Worm (Caenorhabditis elegans): ENCODE measurements around the gene ZK813.5.

DNA sequence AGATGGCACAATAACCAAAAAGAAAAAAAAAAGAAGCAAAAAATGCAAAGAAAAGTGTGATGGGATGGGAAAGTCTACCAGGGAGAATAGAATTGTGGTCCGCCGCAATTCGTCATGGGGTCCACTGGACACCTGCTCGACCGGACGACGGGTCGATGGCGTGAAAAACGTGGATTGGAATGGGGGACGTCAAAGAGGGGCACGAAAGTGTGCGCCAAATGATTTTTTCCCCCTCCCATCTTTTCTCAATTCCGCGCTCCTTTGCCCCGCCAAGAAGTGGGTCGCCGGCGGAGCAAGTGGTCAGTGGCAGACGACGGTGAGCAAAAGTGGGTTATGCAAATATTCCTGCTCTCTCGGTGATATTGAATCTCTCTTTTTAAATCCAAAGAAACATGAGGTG is 16.9 kb upstream of the ZK813.5 start:
- TF ChIP-seq blmp-1 (tag; optimal IDR thresholded peaks at IDR 0.05) (no peak), fkh-4 (tag; optimal IDR thresholded peaks at IDR 0.05; ENCODE audit: borderline replicate concordance) (no peak), unc-86 (tag; optimal IDR thresholded peaks at IDR 0.05) (no peak), ces-1 (GFP tag; optimal IDR thresholded peaks at IDR 0.05) (no peak), zag-1 (tag; optimal IDR thresholded peaks at IDR 0.05) (no peak), unc-62 (GFP tag; optimal IDR thresholded peaks at IDR 0.05) (no peak), lin-39 (tag; optimal IDR thresholded peaks at IDR 0.05) (no peak), nhr-11 (tag; optimal IDR thresholded peaks at IDR 0.05) (no peak), ztf-11 (tag; optimal IDR thresholded peaks at IDR 0.05) (no peak), fkh-10 (GFP tag; optimal IDR thresholded peaks at IDR 0.05) (no peak), ceh-82 (tag; optimal IDR thresholded peaks at IDR 0.05) (no peak)
